Worm (Caenorhabditis elegans) whole organism, L1 larva: ENCODE data around the gene B0563.6.

ENCODE experiments used
- aha-1 ChIP-seq: fragments of 150-350 bp; optimal IDR thresholded peaks from 2 replicates; lab custom pipeline; 2014; ENCODE audit warnings: missing biosample characterization, missing genetic modification characterization
- jun-1 ChIP-seq: fragments of 150-350 bp; optimal IDR thresholded peaks from 2 replicates; lab custom pipeline; 2014; ENCODE audit warnings: missing biosample characterization, missing genetic modification reagents, missing genetic modification characterization
- lin-14 ChIP-seq: fragments of 200-800 bp; sonication (Bioruptor generic); optimal IDR thresholded peaks from 2 replicates; lab custom pipeline; 2018; ENCODE audit warnings: mild to moderate bottlenecking, missing genetic modification characterization, moderate library complexity, missing compliant biosample characterization
- lin-39 ChIP-seq: fragments of 150-350 bp; optimal IDR thresholded peaks from 2 replicates; lab custom pipeline; 2014; ENCODE audit warnings: missing biosample characterization, missing genetic modification reagents, missing genetic modification characterization
- mdl-1 ChIP-seq, 2 experiments: fragments of 150-350 bp; optimal IDR thresholded peaks; 2 replicates each; lab custom pipeline; 2014 to 2017; ENCODE audit warnings: missing biosample characterization in 2 of 2, missing genetic modification characterization in 2 of 2, inconsistent platforms in 1 of 2
- nhr-19 ChIP-seq: fragments of 200-800 bp; sonication (Bioruptor generic); conservative IDR thresholded peaks from 2 replicates; pipeline ENCODE4 v1.3.6; 2022; ENCODE audit warnings: missing genetic modification characterization, missing compliant biosample characterization
- nhr-237 ChIP-seq: fragments of 150-350 bp; optimal IDR thresholded peaks from 2 replicates; lab custom pipeline; 2014; ENCODE audit warnings: missing biosample characterization, missing genetic modification characterization
- nhr-77 ChIP-seq: fragments of 150-350 bp; optimal IDR thresholded peaks from 2 replicates; lab custom pipeline; 2014; ENCODE audit warnings: missing biosample characterization, missing genetic modification characterization
- snpc-4 ChIP-seq: fragments of 150-350 bp; optimal IDR thresholded peaks from 2 replicates; lab custom pipeline; 2014; ENCODE audit warnings: missing biosample characterization, missing genetic modification characterization
- sptf-1 ChIP-seq: fragments of 150-350 bp; optimal IDR thresholded peaks from 2 replicates; lab custom pipeline; 2014; ENCODE audit warnings: missing biosample characterization, missing genetic modification characterization
- tbx-2 ChIP-seq: sonication (generic microtip); optimal IDR thresholded peaks from 2 replicates; lab custom pipeline; 2016; ENCODE audit warnings: missing genetic modification characterization, missing compliant biosample characterization

ce11 chrX:9105888-9106287, 31.6 kb upstream of the B0563.6 start:
- no peak for TF ChIP-seq nhr-77 (tag; lab: Kevin White, UChicago)
- no peak for TF ChIP-seq sptf-1
- TF ChIP-seq nhr-237 = no peak
- TF ChIP-seq mdl-1 (tag; optimal IDR thresholded peaks at IDR 0.05; lab: Kevin White, UChicago) = no peak
- no peak for TF ChIP-seq tbx-2
- no peak for TF ChIP-seq lin-14 (GFP tag; lab: Kevin White, UChicago)
- TF ChIP-seq nhr-19 (GFP tag; lab: Robert Waterston, UW) = no peak
- TF ChIP-seq lin-39 (tag; lab: Kevin White, UChicago) = no peak
- no peak for TF ChIP-seq jun-1 (tag; lab: Kevin White, UChicago)
- no peak for TF ChIP-seq aha-1 (tag; lab: Kevin White, UChicago)
- no peak for TF ChIP-seq snpc-4
